Worm (Caenorhabditis elegans) whole organism, L1 larva: ENCODE measurements around the gene ilkp-1.
A peak's percentile ranks its signal among the peaks of the same experiment; 100 is the strongest.

ENCODE experiments used
- ama-1 ChIP-seq: fragments of 150-350 bp; optimal IDR thresholded peaks from 2 replicates; lab custom pipeline; 2014
- blmp-1 ChIP-seq: fragments of 150-350 bp; optimal IDR thresholded peaks from 2 replicates; lab custom pipeline; 2014; ENCODE audit warnings: missing biosample characterization, missing genetic modification characterization
- ceh-8 ChIP-seq: fragments of 200-800 bp; sonication (Bioruptor generic); optimal IDR thresholded peaks from 2 replicates; lab custom pipeline; 2018; ENCODE audit warnings: mild to moderate bottlenecking, missing genetic modification characterization, moderate library complexity, missing compliant biosample characterization
- ces-1 ChIP-seq: fragments of 150-350 bp; optimal IDR thresholded peaks from 2 replicates; lab custom pipeline; 2014; ENCODE audit warnings: missing biosample characterization, missing genetic modification reagents, missing genetic modification characterization
- efl-1 ChIP-seq, 4 experiments: fragments of 150-350 bp; optimal IDR thresholded peaks in 3 of 4; peaks in 1 of 4; 1 replicate in 1 of 4; 2 replicates in 3 of 4; lab custom pipeline; 2014; ENCODE audit warnings: missing biosample characterization in 2 of 4, missing genetic modification characterization in 2 of 4, missing genetic modification reagents in 2 of 4
- efl-3 ChIP-seq: fragments of 200-800 bp; sonication (Bioruptor generic); optimal IDR thresholded peaks from 2 replicates; lab custom pipeline; 2018; ENCODE audit warnings: mild to moderate bottlenecking, missing genetic modification characterization, missing compliant biosample characterization
- egl-13 ChIP-seq: sonication (generic microtip); optimal IDR thresholded peaks from 2 replicates; lab custom pipeline; 2016; ENCODE audit warnings: missing genotype, missing genetic modification reagents, missing genetic modification characterization, missing compliant biosample characterization
- elt-3 ChIP-seq, 6 experiments: fragments of 150-350 bp in 1 of 6; sonication (generic microtip); optimal IDR thresholded peaks; 2 replicates each; lab custom pipeline; 2017 to 2018; ENCODE audit warnings: missing biosample characterization in 6 of 6, missing genetic modification characterization in 6 of 6, inconsistent platforms in 1 of 6
- fkh-10 ChIP-seq: sonication (generic microtip); optimal IDR thresholded peaks from 2 replicates; lab custom pipeline; 2017; ENCODE audit warnings: missing biosample characterization, missing genetic modification reagents, missing genetic modification characterization
- grh-1 ChIP-seq: fragments of 200-800 bp; sonication (Bioruptor generic); IDR thresholded peaks from 2 replicates; pipeline ENCODE4 v1.3.6; 2022; ENCODE audit warnings: missing genetic modification reagents, missing genetic modification characterization, missing compliant biosample characterization
- hlh-17 ChIP-seq: fragments of 200-800 bp; sonication (Bioruptor generic); optimal IDR thresholded peaks from 2 replicates; lab custom pipeline; 2018; ENCODE audit warnings: missing genetic modification characterization, mild to moderate bottlenecking, missing compliant biosample characterization, moderate library complexity, borderline replicate concordance
- lin-14 ChIP-seq: fragments of 200-800 bp; sonication (Bioruptor generic); optimal IDR thresholded peaks from 2 replicates; lab custom pipeline; 2018; ENCODE audit warnings: mild to moderate bottlenecking, missing genetic modification characterization, moderate library complexity, missing compliant biosample characterization
- lin-35 ChIP-seq, 2 experiments: fragments of 150-350 bp; optimal IDR thresholded peaks; 2 replicates each; lab custom pipeline; 2014; ENCODE audit warnings: missing biosample characterization in 2 of 2, missing genetic modification characterization in 2 of 2, missing genetic modification reagents in 2 of 2
- lin-39 ChIP-seq: fragments of 150-350 bp; optimal IDR thresholded peaks from 2 replicates; lab custom pipeline; 2014; ENCODE audit warnings: missing biosample characterization, missing genetic modification reagents, missing genetic modification characterization
- lir-3 ChIP-seq: sonication (generic microtip); optimal IDR thresholded peaks from 2 replicates; lab custom pipeline; 2016; ENCODE audit warnings: mild to moderate bottlenecking, missing genetic modification characterization, moderate library complexity, missing compliant biosample characterization; ENCODE audit not compliant: poor library complexity
- lsy-2 ChIP-seq, 2 experiments: fragments of 150-350 bp; optimal IDR thresholded peaks; 2 replicates each; lab custom pipeline; 2014; ENCODE audit warnings: missing biosample characterization in 2 of 2, missing genetic modification characterization in 2 of 2
- mep-1 ChIP-seq: fragments of 150-350 bp; optimal IDR thresholded peaks from 2 replicates; lab custom pipeline; 2014; ENCODE audit warnings: missing biosample characterization, missing genetic modification characterization
- nhr-19 ChIP-seq: fragments of 200-800 bp; sonication (Bioruptor generic); conservative IDR thresholded peaks from 2 replicates; pipeline ENCODE4 v1.3.6; 2022; ENCODE audit warnings: missing genetic modification characterization, missing compliant biosample characterization
- nhr-76 ChIP-seq: sonication (generic microtip); optimal IDR thresholded peaks from 2 replicates; lab custom pipeline; 2017; ENCODE audit warnings: missing biosample characterization, missing genetic modification characterization
- nhr-85 ChIP-seq: sonication (generic microtip); peaks from one replicate; lab custom pipeline; 2016; ENCODE audit warnings: missing genetic modification characterization, inconsistent platforms, missing compliant biosample characterization
- nhr-90 ChIP-seq: sonication (generic microtip); optimal IDR thresholded peaks from 2 replicates; lab custom pipeline; 2016; ENCODE audit warnings: mild to moderate bottlenecking, missing genetic modification characterization, missing compliant biosample characterization; ENCODE audit not compliant: poor library complexity
- pag-3 ChIP-seq: sonication (generic microtip); optimal IDR thresholded peaks from 2 replicates; lab custom pipeline; 2017; ENCODE audit warnings: missing genetic modification characterization, mild to moderate bottlenecking, missing compliant biosample characterization, antibody characterized with exemption, borderline replicate concordance; ENCODE audit not compliant: insufficient read depth
- pqm-1 ChIP-seq: sonication (generic microtip); optimal IDR thresholded peaks from 3 replicates; lab custom pipeline; 2017; ENCODE audit warnings: missing biosample characterization, missing genetic modification characterization
- rnt-1 ChIP-seq: sonication (generic microtip); optimal IDR thresholded peaks from 2 replicates; lab custom pipeline; 2016; ENCODE audit warnings: mild to moderate bottlenecking, missing genetic modification characterization, moderate library complexity, missing compliant biosample characterization
- skn-1 ChIP-seq: fragments of 150-350 bp; optimal IDR thresholded peaks from 2 replicates; lab custom pipeline; 2014; ENCODE audit warnings: missing biosample characterization, missing genetic modification characterization
- snpc-4 ChIP-seq: fragments of 150-350 bp; optimal IDR thresholded peaks from 2 replicates; lab custom pipeline; 2014; ENCODE audit warnings: missing biosample characterization, missing genetic modification characterization
- sox-4 ChIP-seq: sonication (generic microtip); optimal IDR thresholded peaks from 2 replicates; lab custom pipeline; 2016; ENCODE audit warnings: missing genetic modification characterization, missing compliant biosample characterization
- sup-37 ChIP-seq: fragments of 200-800 bp; sonication (Bioruptor generic); optimal IDR thresholded peaks from 2 replicates; lab custom pipeline; 2018; ENCODE audit warnings: mild to moderate bottlenecking, missing genetic modification characterization, missing compliant biosample characterization
- unc-86 ChIP-seq: sonication (generic microtip); optimal IDR thresholded peaks from 2 replicates; lab custom pipeline; 2016; ENCODE audit warnings: missing genetic modification characterization, missing compliant biosample characterization
- unc-98 ChIP-seq: fragments of 200-800 bp; sonication (Bioruptor generic); IDR thresholded peaks from 2 replicates; pipeline ENCODE4 v1.3.6; 2022; ENCODE audit warnings: missing genetic modification characterization, missing compliant biosample characterization
- xbp-1 ChIP-seq: sonication (generic microtip); optimal IDR thresholded peaks from 2 replicates; lab custom pipeline; 2016; ENCODE audit warnings: missing genetic modification characterization, missing compliant biosample characterization
- ztf-11 ChIP-seq, 2 experiments: sonication (generic microtip); optimal IDR thresholded peaks; 2 replicates each; lab custom pipeline; 2016 to 2017; ENCODE audit warnings: missing genetic modification characterization in 2 of 2, missing biosample characterization in 1 of 2, missing compliant biosample characterization in 1 of 2
- ztf-4 ChIP-seq: fragments of 150-350 bp; optimal IDR thresholded peaks from 2 replicates; lab custom pipeline; 2014; ENCODE audit warnings: missing biosample characterization, missing genetic modification characterization

Gene ilkp-1

DNA sequence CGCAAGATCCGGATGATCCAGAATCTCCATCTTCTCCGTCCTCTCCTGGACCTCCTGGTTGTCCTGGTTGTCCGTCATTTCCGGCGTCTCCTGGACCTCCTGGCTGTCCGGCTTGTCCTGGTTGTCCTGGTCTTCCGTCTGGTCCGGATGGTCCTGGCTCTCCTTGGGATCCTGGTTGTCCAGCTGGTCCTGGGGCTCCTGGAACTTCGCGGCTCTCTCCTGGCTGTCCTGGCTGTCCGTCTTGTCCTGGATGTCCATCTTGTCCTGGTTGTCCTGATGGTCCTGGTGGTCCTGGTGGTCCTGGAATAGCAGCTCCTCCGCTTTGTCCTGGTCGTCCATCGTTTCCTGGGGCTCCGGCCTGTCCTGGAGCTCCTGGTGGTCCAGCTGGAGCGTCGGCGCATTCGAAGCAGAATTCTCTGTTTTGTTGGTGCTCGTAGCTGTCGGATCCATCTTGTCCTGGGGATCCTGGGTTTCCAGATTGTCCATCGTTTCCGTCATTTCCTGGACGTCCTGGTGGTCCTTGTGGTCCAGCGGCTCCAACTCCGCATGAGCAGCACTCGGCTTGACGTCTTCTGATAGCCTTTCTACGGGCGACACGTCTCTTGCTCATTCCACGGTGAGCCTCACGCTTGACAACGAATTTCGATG lies 37.4 kb upstream of the ilkp-1 start:
- TF ChIP-seq egl-13 (no peak), nhr-90 (no peak), skn-1 (tag; lab: Kevin White, UChicago) (no peak), lsy-2 (tag; optimal IDR thresholded peaks at IDR 0.05; lab: Kevin White, UChicago) (no peak), xbp-1 (no peak), ztf-4 (no peak), blmp-1 (no peak), efl-1 (optimal IDR thresholded peaks at IDR 0.05; lab: Kevin White, UChicago) (no peak), efl-1 (GFP tag; optimal IDR thresholded peaks at IDR 0.05 in 1 of 2; lab: Kevin White, UChicago) (no peak), grh-1 (no peak)

DNA sequence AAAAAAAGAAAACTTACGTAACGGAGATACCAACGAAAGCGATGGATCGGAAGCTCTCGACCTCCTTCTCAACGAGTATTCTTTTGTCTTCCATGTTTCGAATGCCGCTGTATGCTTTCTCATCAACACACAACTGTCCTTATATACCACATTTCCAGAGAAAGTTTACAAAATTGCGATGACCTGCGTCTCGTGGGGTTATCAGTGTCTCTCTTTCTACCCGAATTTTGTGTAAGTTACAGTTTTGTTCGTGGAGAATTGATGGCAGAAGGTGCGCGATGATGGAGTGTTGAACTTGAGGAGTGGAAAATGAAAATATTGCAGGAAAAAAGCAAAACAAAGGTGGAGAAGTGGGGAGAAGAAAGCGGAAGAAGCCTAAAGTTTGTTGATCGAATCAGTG lies 36.4 kb upstream of the ilkp-1 start, which contains the start of gene col-81:
Gene col-81, minus strand, starts transcription at position 101 of the 400 bp plus-strand sequence.
- TF ChIP-seq rnt-1 (no peak), pqm-1 (no peak), lir-3 (no peak), sox-4 (no peak), nhr-19 (no peak), unc-98 (GFP tag; lab: Robert Waterston, UW) (no peak), nhr-76 (tag; lab: Kevin White, UChicago) (no peak)

- TF ChIP-seq ztf-11 (tag; optimal IDR thresholded peaks at IDR 0.05; lab: Kevin White, UChicago), result no peak
- TF ChIP-seq pag-3, result peak; percentile 11
- TF ChIP-seq lin-14 (GFP tag; lab: Kevin White, UChicago), result peak; percentile 37
- no peak for TF ChIP-seq fkh-10
- peak in 1 of 2 experiments; percentile 43 for TF ChIP-seq lin-35 (GFP tag; optimal IDR thresholded peaks at IDR 0.05; lab: Kevin White, UChicago)
- TF ChIP-seq efl-1 (optimal IDR thresholded peaks at IDR 0.05; lab: Kevin White, UChicago), result peak in 1 of 2 experiments; percentile 13
- peak in 1 of 2 experiments; percentile 17 for TF ChIP-seq efl-1 (GFP tag; optimal IDR thresholded peaks at IDR 0.05 in 1 of 2; lab: Kevin White, UChicago)
- no peak for TF ChIP-seq pqm-1
- peak; percentile 32 for TF ChIP-seq ama-1
- TF ChIP-seq grh-1, result 0 out of 2 replicates have a peak, but pooled peaks have one; percentile 7
- TF ChIP-seq elt-3 (tag; optimal IDR thresholded peaks at IDR 0.05; lab: Kevin White, UChicago), result peak in 1 of 6 experiments; percentile 77
- no peak for TF ChIP-seq efl-3 (GFP tag; lab: Kevin White, UChicago)
- TF ChIP-seq ces-1 (GFP tag; lab: Kevin White, UChicago), result no peak
- TF ChIP-seq nhr-85 (tag; lab: Kevin White, UChicago), result peak; percentile 22
These were observed 34.8 kb upstream of the ilkp-1 start for ce11 chrII:11015210-11015609.

- no peak for TF ChIP-seq lsy-2 (tag; optimal IDR thresholded peaks at IDR 0.05; lab: Kevin White, UChicago)
- peak; percentile 84 for TF ChIP-seq ceh-8 (GFP tag; lab: Kevin White, UChicago)
These were observed 34.3 kb upstream of the ilkp-1 start for ce11 chrII:11015734-11016133.

DNA sequence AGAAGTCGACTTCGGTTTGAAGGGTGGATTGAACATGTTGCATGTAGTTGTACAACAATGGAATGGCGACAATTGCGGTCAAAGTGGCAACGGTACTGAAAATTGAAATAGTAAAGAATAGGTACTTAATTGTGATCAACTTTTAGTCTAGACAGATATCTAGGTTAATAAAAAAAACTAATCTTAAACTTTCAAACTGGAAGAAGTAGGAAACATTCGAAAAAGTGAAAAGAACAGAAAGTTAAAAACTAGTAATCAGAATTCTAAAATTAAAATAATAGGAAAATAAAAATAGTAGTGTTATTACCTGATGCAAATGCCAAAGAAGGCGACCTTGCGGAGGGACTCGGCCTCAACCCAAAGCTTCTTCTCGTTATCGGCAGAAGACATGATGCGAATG lies 33.6 kb upstream of the ilkp-1 start:
- no peak for TF ChIP-seq pqm-1
- TF ChIP-seq efl-1 (optimal IDR thresholded peaks at IDR 0.05; lab: Kevin White, UChicago), result no peak
- TF ChIP-seq efl-1 (GFP tag; optimal IDR thresholded peaks at IDR 0.05 in 1 of 2; lab: Kevin White, UChicago), result peak in 1 of 2 experiments; percentile 14
- TF ChIP-seq nhr-90, result no peak
- TF ChIP-seq, all 84 proteins: peak for 1

ce11 chrII:11016835-11016883 lies 33.4 kb upstream of the ilkp-1 start, which contains the start of gene ram-2:
Gene ram-2 (minus strand): TSS chrII:11016881.
- no peak for TF ChIP-seq ces-1 (GFP tag; lab: Kevin White, UChicago)
- TF ChIP-seq lin-14 (GFP tag; lab: Kevin White, UChicago), result no peak
- no peak for TF ChIP-seq unc-86 (tag; lab: Kevin White, UChicago)
- no peak for TF ChIP-seq hlh-17 (GFP tag; lab: Kevin White, UChicago)
- TF ChIP-seq lin-39 (tag; lab: Kevin White, UChicago), result no peak
- TF ChIP-seq sup-37 (GFP tag; lab: Kevin White, UChicago), result no peak
- TF ChIP-seq snpc-4 (tag; lab: Kevin White, UChicago), result no peak
- no peak for TF ChIP-seq mep-1
- no peak for TF ChIP-seq rnt-1
